Worm (Caenorhabditis elegans) whole organism, L1 larva: ENCODE data around the gene ins-8.

Experiments
- C04F5.9 ChIP-seq: sonication (generic microtip); optimal IDR thresholded peaks from 2 replicates; lab custom pipeline; 2016; ENCODE audit warnings: missing genetic modification characterization, missing compliant biosample characterization
- C16A3.4 ChIP-seq: fragments of 150-350 bp; optimal IDR thresholded peaks from 2 replicates; lab custom pipeline; 2014; ENCODE audit warnings: missing biosample characterization, missing genetic modification characterization
- F16B12.6 ChIP-seq: fragments of 150-350 bp; optimal IDR thresholded peaks from 2 replicates; lab custom pipeline; 2014; ENCODE audit warnings: missing biosample characterization, missing genetic modification characterization
- Y116A8C.19 ChIP-seq: sonication (generic microtip); optimal IDR thresholded peaks from 2 replicates; lab custom pipeline; 2016; ENCODE audit warnings: missing compliant biosample characterization, missing genetic modification characterization, borderline replicate concordance
- aha-1 ChIP-seq: fragments of 150-350 bp; optimal IDR thresholded peaks from 2 replicates; lab custom pipeline; 2014; ENCODE audit warnings: missing biosample characterization, missing genetic modification characterization
- alr-1 ChIP-seq: fragments of 200-800 bp; sonication (Bioruptor generic); optimal IDR thresholded peaks from 2 replicates; lab custom pipeline; 2018; ENCODE audit warnings: borderline replicate concordance, mild to moderate bottlenecking, missing genetic modification characterization, missing compliant biosample characterization
- aly-2 ChIP-seq: fragments of 150-350 bp; optimal IDR thresholded peaks from 2 replicates; lab custom pipeline; 2014; ENCODE audit warnings: missing biosample characterization, missing genetic modification characterization
- ceh-8 ChIP-seq: fragments of 200-800 bp; sonication (Bioruptor generic); optimal IDR thresholded peaks from 2 replicates; lab custom pipeline; 2018; ENCODE audit warnings: mild to moderate bottlenecking, missing genetic modification characterization, moderate library complexity, missing compliant biosample characterization
- ceh-88 ChIP-seq: fragments of 200-800 bp; sonication (Bioruptor generic); IDR thresholded peaks from 2 replicates; pipeline ENCODE4 v1.3.6; 2022; ENCODE audit warnings: missing genetic modification characterization, missing compliant biosample characterization
- dsc-1 ChIP-seq: sonication (generic microtip); optimal IDR thresholded peaks from 2 replicates; lab custom pipeline; 2016; ENCODE audit warnings: mild to moderate bottlenecking, missing genetic modification characterization, missing compliant biosample characterization
- egl-13 ChIP-seq: sonication (generic microtip); optimal IDR thresholded peaks from 2 replicates; lab custom pipeline; 2016; ENCODE audit warnings: missing genotype, missing genetic modification reagents, missing genetic modification characterization, missing compliant biosample characterization
- elt-2 ChIP-seq: sonication (generic microtip); optimal IDR thresholded peaks from 2 replicates; lab custom pipeline; 2016; ENCODE audit warnings: missing genetic modification characterization, mild to moderate bottlenecking, inconsistent platforms, missing compliant biosample characterization, missing genetic modification reagents
- elt-3 ChIP-seq, 6 experiments: fragments of 150-350 bp in 1 of 6; sonication (generic microtip); optimal IDR thresholded peaks; 2 replicates each; lab custom pipeline; 2017 to 2018; ENCODE audit warnings: missing biosample characterization in 6 of 6, missing genetic modification characterization in 6 of 6, inconsistent platforms in 1 of 6
- ets-5 ChIP-seq: fragments of 200-800 bp; sonication (Bioruptor generic); IDR thresholded peaks from 2 replicates; pipeline ENCODE4 v1.3.6; 2022; ENCODE audit warnings: missing genetic modification characterization, missing compliant biosample characterization
- fkh-10 ChIP-seq: sonication (generic microtip); optimal IDR thresholded peaks from 2 replicates; lab custom pipeline; 2017; ENCODE audit warnings: missing biosample characterization, missing genetic modification reagents, missing genetic modification characterization
- fkh-4 ChIP-seq: sonication (generic microtip); optimal IDR thresholded peaks from 2 replicates; lab custom pipeline; 2016; ENCODE audit warnings: missing compliant biosample characterization, missing genetic modification characterization, borderline replicate concordance
- fkh-8 ChIP-seq: sonication (generic microtip); optimal IDR thresholded peaks from 2 replicates; lab custom pipeline; 2016; ENCODE audit warnings: mild to moderate bottlenecking, missing genetic modification characterization, missing compliant biosample characterization
- fos-1 ChIP-seq: fragments of 150-350 bp; optimal IDR thresholded peaks from 2 replicates; lab custom pipeline; 2014; ENCODE audit warnings: missing biosample characterization, missing genetic modification characterization
- hlh-4 ChIP-seq: sonication (generic microtip); optimal IDR thresholded peaks from 2 replicates; lab custom pipeline; 2016; ENCODE audit warnings: mild to moderate bottlenecking, missing genetic modification characterization, missing compliant biosample characterization
- hpl-2 ChIP-seq: fragments of 150-350 bp; optimal IDR thresholded peaks from 2 replicates; lab custom pipeline; 2014; ENCODE audit warnings: missing biosample characterization, missing genetic modification reagents, missing genetic modification characterization
- irx-1 ChIP-seq: sonication (generic microtip); optimal IDR thresholded peaks from 2 replicates; lab custom pipeline; 2016; ENCODE audit warnings: missing genetic modification characterization, missing compliant biosample characterization
- isw-1 ChIP-seq: fragments of 200-800 bp; sonication (Bioruptor generic); IDR thresholded peaks from 2 replicates; pipeline ENCODE4 v1.3.6; 2022; ENCODE audit warnings: missing genetic modification characterization, missing compliant biosample characterization
- lin-14 ChIP-seq: fragments of 200-800 bp; sonication (Bioruptor generic); optimal IDR thresholded peaks from 2 replicates; lab custom pipeline; 2018; ENCODE audit warnings: mild to moderate bottlenecking, missing genetic modification characterization, moderate library complexity, missing compliant biosample characterization
- lir-3 ChIP-seq: sonication (generic microtip); optimal IDR thresholded peaks from 2 replicates; lab custom pipeline; 2016; ENCODE audit warnings: mild to moderate bottlenecking, missing genetic modification characterization, moderate library complexity, missing compliant biosample characterization; ENCODE audit not compliant: poor library complexity
- lsy-2 ChIP-seq, 2 experiments: fragments of 150-350 bp; optimal IDR thresholded peaks; 2 replicates each; lab custom pipeline; 2014; ENCODE audit warnings: missing biosample characterization in 2 of 2, missing genetic modification characterization in 2 of 2
- mdl-1 ChIP-seq, 2 experiments: fragments of 150-350 bp; optimal IDR thresholded peaks; 2 replicates each; lab custom pipeline; 2014 to 2017; ENCODE audit warnings: missing biosample characterization in 2 of 2, missing genetic modification characterization in 2 of 2, inconsistent platforms in 1 of 2
- mep-1 ChIP-seq: fragments of 150-350 bp; optimal IDR thresholded peaks from 2 replicates; lab custom pipeline; 2014; ENCODE audit warnings: missing biosample characterization, missing genetic modification characterization
- nhr-11 ChIP-seq: fragments of 150-350 bp; optimal IDR thresholded peaks from 2 replicates; lab custom pipeline; 2014; ENCODE audit warnings: missing biosample characterization, missing genetic modification characterization
- nhr-19 ChIP-seq: fragments of 200-800 bp; sonication (Bioruptor generic); conservative IDR thresholded peaks from 2 replicates; pipeline ENCODE4 v1.3.6; 2022; ENCODE audit warnings: missing genetic modification characterization, missing compliant biosample characterization
- nhr-20 ChIP-seq: sonication (generic microtip); optimal IDR thresholded peaks from 2 replicates; lab custom pipeline; 2016; ENCODE audit warnings: mild to moderate bottlenecking, missing genetic modification characterization, missing compliant biosample characterization
- nhr-47 ChIP-seq: sonication (generic microtip); optimal IDR thresholded peaks from 2 replicates; lab custom pipeline; 2016; ENCODE audit warnings: mild to moderate bottlenecking, missing genetic modification characterization, moderate library complexity, missing compliant biosample characterization
- nhr-76 ChIP-seq: sonication (generic microtip); optimal IDR thresholded peaks from 2 replicates; lab custom pipeline; 2017; ENCODE audit warnings: missing biosample characterization, missing genetic modification characterization
- nhr-77 ChIP-seq: fragments of 150-350 bp; optimal IDR thresholded peaks from 2 replicates; lab custom pipeline; 2014; ENCODE audit warnings: missing biosample characterization, missing genetic modification characterization
- nhr-90 ChIP-seq: sonication (generic microtip); optimal IDR thresholded peaks from 2 replicates; lab custom pipeline; 2016; ENCODE audit warnings: mild to moderate bottlenecking, missing genetic modification characterization, missing compliant biosample characterization; ENCODE audit not compliant: poor library complexity
- pag-3 ChIP-seq: sonication (generic microtip); optimal IDR thresholded peaks from 2 replicates; lab custom pipeline; 2017; ENCODE audit warnings: missing genetic modification characterization, mild to moderate bottlenecking, missing compliant biosample characterization, antibody characterized with exemption, borderline replicate concordance; ENCODE audit not compliant: insufficient read depth
- pax-3 ChIP-seq: fragments of 200-800 bp; sonication (Bioruptor generic); optimal IDR thresholded peaks from 2 replicates; lab custom pipeline; 2018; ENCODE audit warnings: mild to moderate bottlenecking, missing genetic modification characterization, moderate library complexity, missing compliant biosample characterization
- pqm-1 ChIP-seq: sonication (generic microtip); optimal IDR thresholded peaks from 3 replicates; lab custom pipeline; 2017; ENCODE audit warnings: missing biosample characterization, missing genetic modification characterization
- rnt-1 ChIP-seq: sonication (generic microtip); optimal IDR thresholded peaks from 2 replicates; lab custom pipeline; 2016; ENCODE audit warnings: mild to moderate bottlenecking, missing genetic modification characterization, moderate library complexity, missing compliant biosample characterization
- snu-23 ChIP-seq: sonication (generic microtip); optimal IDR thresholded peaks from 2 replicates; lab custom pipeline; 2016; ENCODE audit warnings: missing genetic modification characterization, missing compliant biosample characterization
- sptf-1 ChIP-seq: fragments of 150-350 bp; optimal IDR thresholded peaks from 2 replicates; lab custom pipeline; 2014; ENCODE audit warnings: missing biosample characterization, missing genetic modification characterization
- swsn-7 ChIP-seq: sonication (generic microtip); optimal IDR thresholded peaks from 2 replicates; lab custom pipeline; 2016; ENCODE audit warnings: missing genetic modification characterization, missing compliant biosample characterization
- tlp-1 ChIP-seq: fragments of 150-350 bp; optimal IDR thresholded peaks from 2 replicates; lab custom pipeline; 2014; ENCODE audit warnings: missing biosample characterization, missing genetic modification characterization
- unc-30 ChIP-seq: sonication (generic microtip); optimal IDR thresholded peaks from 2 replicates; lab custom pipeline; 2017; ENCODE audit warnings: missing biosample characterization, missing genetic modification characterization
- unc-62 ChIP-seq: fragments of 150-350 bp; optimal IDR thresholded peaks from 2 replicates; lab custom pipeline; 2014; ENCODE audit warnings: missing biosample characterization, missing genetic modification reagents, missing genetic modification characterization
- unc-86 ChIP-seq: sonication (generic microtip); optimal IDR thresholded peaks from 2 replicates; lab custom pipeline; 2016; ENCODE audit warnings: missing genetic modification characterization, missing compliant biosample characterization
- unc-98 ChIP-seq: fragments of 200-800 bp; sonication (Bioruptor generic); IDR thresholded peaks from 2 replicates; pipeline ENCODE4 v1.3.6; 2022; ENCODE audit warnings: missing genetic modification characterization, missing compliant biosample characterization
- vab-15 ChIP-seq: sonication (generic microtip); optimal IDR thresholded peaks from 2 replicates; lab custom pipeline; 2017; ENCODE audit warnings: missing genotype, mild to moderate bottlenecking, missing genetic modification characterization, missing compliant biosample characterization
- ztf-11 ChIP-seq, 2 experiments: sonication (generic microtip); optimal IDR thresholded peaks; 2 replicates each; lab custom pipeline; 2016 to 2017; ENCODE audit warnings: missing genetic modification characterization in 2 of 2, missing biosample characterization in 1 of 2, missing compliant biosample characterization in 1 of 2

Gene ins-8

ce11 chrIV:9655556-9655955 is 25.2 kb downstream of the ins-8 start:
- no peak for TF ChIP-seq nhr-76
- TF ChIP-seq lin-14 (GFP tag; lab: Kevin White, UChicago) = peak; percentile 22

- TF ChIP-seq hpl-2 (no peak), elt-3 (tag; optimal IDR thresholded peaks at IDR 0.05; lab: Kevin White, UChicago) (no peak), mdl-1 (tag; optimal IDR thresholded peaks at IDR 0.05; lab: Kevin White, UChicago) (no peak), ceh-88 (GFP tag; lab: Robert Waterston, UW) (no peak), isw-1 (GFP tag; lab: Robert Waterston, UW) (no peak), sptf-1 (tag; lab: Kevin White, UChicago) (no peak), fkh-10 (GFP tag; lab: Kevin White, UChicago) (no peak), unc-62 (GFP tag; lab: Kevin White, UChicago) (no peak), snu-23 (GFP tag; lab: Kevin White, UChicago) (no peak), fos-1 (tag; lab: Kevin White, UChicago) (no peak), pax-3 (tag; lab: Kevin White, UChicago) (no peak), unc-30 (tag; lab: Kevin White, UChicago) (no peak), F16B12.6 (tag; lab: Kevin White, UChicago) (no peak)
Observed at ce11 chrIV:9654017-9654416, 26.7 kb downstream of the ins-8 start, which contains the start of gene F58G6.7. Gene F58G6.7 (plus strand): TSS chrIV:9654317.

- no peak for TF ChIP-seq dsc-1
- TF ChIP-seq ceh-88 (GFP tag; lab: Robert Waterston, UW) = no peak
- no peak for TF ChIP-seq mep-1 (tag; lab: Kevin White, UChicago)
- TF ChIP-seq snu-23 (GFP tag; lab: Kevin White, UChicago) = no peak
- no peak for TF ChIP-seq pqm-1 (tag; lab: Kevin White, UChicago)
- no peak for TF ChIP-seq fkh-4
- no peak for TF ChIP-seq nhr-76
- no peak for TF ChIP-seq sptf-1 (tag; lab: Kevin White, UChicago)
- no peak for TF ChIP-seq egl-13 (tag; lab: Kevin White, UChicago)
- no peak for TF ChIP-seq nhr-77 (tag; lab: Kevin White, UChicago)
- TF ChIP-seq vab-15 (tag; lab: Kevin White, UChicago) = no peak
- no peak for TF ChIP-seq aha-1 (tag; lab: Kevin White, UChicago)
- no peak for TF ChIP-seq nhr-19 (GFP tag; lab: Robert Waterston, UW)
- TF ChIP-seq swsn-7 (tag; lab: Kevin White, UChicago) = no peak
- no peak for TF ChIP-seq irx-1 (tag; lab: Kevin White, UChicago)
- TF ChIP-seq nhr-11 = no peak
- TF ChIP-seq unc-86 (tag; lab: Kevin White, UChicago) = no peak
- TF ChIP-seq alr-1 = no peak
- no peak for TF ChIP-seq isw-1 (GFP tag; lab: Robert Waterston, UW)
Observed at ce11 chrIV:9653184-9653583, 27.6 kb downstream of the ins-8 start, which contains the start of gene F58G6.3. Gene F58G6.3 (plus strand): TSS chrIV:9653535.

ce11 chrIV:9651234-9651633 is 29.5 kb downstream of the ins-8 start, which contains the start of gene chca-1:
Gene chca-1 (plus strand): TSS chrIV:9651394.
- TF ChIP-seq Y116A8C.19 = no peak
- TF ChIP-seq nhr-47 (tag; lab: Kevin White, UChicago) = no peak
- TF ChIP-seq C16A3.4 (tag; lab: Kevin White, UChicago) = no peak
- no peak for TF ChIP-seq fkh-8 (tag; lab: Kevin White, UChicago)
- no peak for TF ChIP-seq fkh-10 (GFP tag; lab: Kevin White, UChicago)
- no peak for TF ChIP-seq unc-98 (GFP tag; lab: Robert Waterston, UW)
- no peak for TF ChIP-seq ceh-8 (GFP tag; lab: Kevin White, UChicago)
- peak; percentile 94 for TF ChIP-seq elt-2
- no peak for TF ChIP-seq ets-5
- no peak for TF ChIP-seq ztf-11 (tag; optimal IDR thresholded peaks at IDR 0.05; lab: Kevin White, UChicago)
- peak; percentile 79 for TF ChIP-seq tlp-1 (tag; lab: Kevin White, UChicago)
- TF ChIP-seq lsy-2 (tag; optimal IDR thresholded peaks at IDR 0.05; lab: Kevin White, UChicago) = no peak
- no peak for TF ChIP-seq snu-23 (GFP tag; lab: Kevin White, UChicago)
- TF ChIP-seq lir-3 (tag; lab: Kevin White, UChicago) = no peak
- TF ChIP-seq rnt-1 (tag; lab: Kevin White, UChicago) = no peak
- TF ChIP-seq nhr-90 (tag; lab: Kevin White, UChicago) = peak; percentile 14
- no peak for TF ChIP-seq aly-2 (tag; lab: Kevin White, UChicago)
- no peak for TF ChIP-seq pag-3 (tag; lab: Kevin White, UChicago)
- TF ChIP-seq C04F5.9 = no peak
- TF ChIP-seq hlh-4 (tag; lab: Kevin White, UChicago) = no peak
- TF ChIP-seq isw-1 (GFP tag; lab: Robert Waterston, UW) = no peak
- peak; percentile 2 for TF ChIP-seq nhr-20 (tag; lab: Kevin White, UChicago)
